Worm (Caenorhabditis elegans) whole organism, L4/young adult: ENCODE data around the gene ZK228.4.

Source experiments
- W03F9.2 ChIP-seq: fragments of 150-350 bp; optimal IDR thresholded peaks from 2 replicates; lab custom pipeline; 2014; ENCODE audit warnings: missing biosample characterization, missing genetic modification characterization
- dao-5 ChIP-seq: sonication (generic microtip); optimal IDR thresholded peaks from 2 replicates; lab custom pipeline; 2016; ENCODE audit warnings: missing genotype, missing genetic modification characterization, moderate library complexity, missing compliant biosample characterization
- him-1 ChIP-seq: sonication (generic microtip); optimal IDR thresholded peaks from 2 replicates; lab custom pipeline; 2016; ENCODE audit warnings: missing genotype, missing genetic modification reagents, missing genetic modification characterization, missing compliant biosample characterization

DNA sequence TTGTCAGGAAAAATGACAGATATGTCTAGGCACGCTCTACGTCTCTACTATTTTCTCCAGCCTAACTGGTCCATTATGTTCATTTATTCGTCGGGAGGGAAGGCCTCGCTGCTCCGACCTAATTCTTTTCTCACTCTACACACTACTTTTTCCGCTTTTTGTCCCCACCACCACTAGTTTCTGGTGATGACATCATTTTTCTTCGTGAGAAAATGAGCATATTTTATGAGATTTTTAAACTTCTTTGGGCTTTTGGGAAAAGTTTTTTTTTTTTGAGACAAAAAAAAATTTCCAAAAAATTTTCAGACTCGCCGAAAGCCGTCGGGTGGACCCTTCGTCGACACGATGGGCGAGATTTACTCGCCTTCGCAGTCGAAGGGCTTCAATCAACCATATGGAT, 29.4 kb downstream of the ZK228.4 start, which contains the start of gene slo-1:
- TF ChIP-seq dao-5 (tag; lab: Kevin White, UChicago), result no peak
- no peak for TF ChIP-seq him-1 (tag; lab: Kevin White, UChicago)
- TF ChIP-seq W03F9.2 (tag; lab: Kevin White, UChicago), result no peak
